Worm (Caenorhabditis elegans): ENCODE data around the gene decr-1.3.
A peak's percentile ranks its signal among the peaks of the same experiment; 100 is the strongest.

DNA sequence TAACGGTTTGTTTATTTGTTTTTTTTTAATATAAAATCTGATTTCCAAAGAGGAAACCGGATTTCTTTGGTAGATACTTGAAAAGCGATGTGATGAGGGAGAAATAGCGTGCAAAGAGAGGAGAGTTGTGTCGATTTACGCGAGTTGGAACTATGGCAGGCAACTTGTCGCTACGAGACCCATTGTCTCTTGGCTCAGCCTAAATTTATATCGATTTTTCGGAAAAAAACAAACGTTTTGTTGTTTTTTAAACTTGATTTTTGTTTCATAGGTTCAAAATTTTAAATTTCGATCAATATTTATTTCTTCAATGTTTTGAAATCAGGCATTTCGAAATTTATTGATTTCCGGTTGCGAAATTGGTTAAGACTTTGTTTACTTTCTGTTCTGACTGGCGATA is 43.1 kb upstream of the decr-1.3 start, which contains the start of gene M110.3:
- TF ChIP-seq lin-13 (GFP tag; optimal IDR thresholded peaks at IDR 0.05) (no peak), tra-1 (GFP tag; IDR thresholded peaks at IDR 0.05) (no peak), nhr-11 (tag; optimal IDR thresholded peaks at IDR 0.05) (no peak), nhr-77 (tag; optimal IDR thresholded peaks at IDR 0.05) (no peak), jun-1 (tag; optimal IDR thresholded peaks at IDR 0.05) (no peak), unc-62 (GFP tag; optimal IDR thresholded peaks at IDR 0.05 in 1 of 2) (no peak), unc-62 (tag; optimal IDR thresholded peaks at IDR 0.05) (no peak), nhr-76 (tag; optimal IDR thresholded peaks at IDR 0.05) (no peak), hlh-30 (tag; optimal IDR thresholded peaks at IDR 0.05; ENCODE audit: insufficient read depth) (peak; percentile 45), mdl-1 (tag; optimal IDR thresholded peaks at IDR 0.05) (no peak), snpc-4 (tag; optimal IDR thresholded peaks at IDR 0.05) (no peak), mdt-29 (GFP tag; IDR thresholded peaks at IDR 0.05) (no peak), hlh-11 (tag; optimal IDR thresholded peaks at IDR 0.05) (no peak)

All from whole organism, L4 larva.